Worm (Caenorhabditis elegans) whole organism, L2 larva: Measurements from ENCODE around the gene C14B1.3.

Source experiments
- fos-1 ChIP-seq: fragments of 150-350 bp; optimal IDR thresholded peaks from 2 replicates; lab custom pipeline; 2014; ENCODE audit warnings: missing biosample characterization, missing genetic modification characterization
- mdl-1 ChIP-seq, 2 experiments: fragments of 150-350 bp in 1 of 2; sonication (generic microtip) in 1 of 2; optimal IDR thresholded peaks; 2 replicates each; lab custom pipeline; 2017; ENCODE audit warnings: missing biosample characterization in 2 of 2, missing genetic modification characterization in 2 of 2

ce11 chrIII:3724880-3725279, 21.5 kb downstream of the C14B1.3 start, which contains the start of gene C14B1.12:
- no peak for TF ChIP-seq mdl-1 (tag; optimal IDR thresholded peaks at IDR 0.05; lab: Kevin White, UChicago)
- no peak for TF ChIP-seq fos-1
